Worm (Caenorhabditis elegans) whole organism, L4 larva: ENCODE results near the gene stau-1.

ENCODE experiments used
- F10B5.3 ChIP-seq: sonication (generic microtip); optimal IDR thresholded peaks from 2 replicates; lab custom pipeline; 2016; ENCODE audit warnings: mild to moderate bottlenecking, missing genetic modification characterization, missing compliant biosample characterization
- F26F4.8 ChIP-seq: fragments of 200-800 bp; sonication (Bioruptor generic); conservative IDR thresholded peaks from 2 replicates; pipeline ENCODE4 v1.3.6; 2022; ENCODE audit warnings: missing genetic modification characterization, missing compliant biosample characterization
- F37D6.2 ChIP-seq: sonication (generic microtip); optimal IDR thresholded peaks from 2 replicates; lab custom pipeline; 2016; ENCODE audit warnings: mild to moderate bottlenecking, missing genetic modification characterization, missing compliant biosample characterization
- F44E2.7 ChIP-seq: fragments of 200-800 bp; sonication (Bioruptor generic); IDR thresholded peaks from 2 replicates; pipeline ENCODE4 v2.1.2; 2022; ENCODE audit warnings: missing genetic modification characterization, missing compliant biosample characterization
- F49E8.2 ChIP-seq: sonication (generic microtip); optimal IDR thresholded peaks from 2 replicates; lab custom pipeline; 2016; ENCODE audit warnings: missing compliant biosample characterization, mild to moderate bottlenecking, missing genetic modification characterization, borderline replicate concordance
- T26A8.4 ChIP-seq: fragments of 200-800 bp; sonication (Bioruptor generic); IDR thresholded peaks from 2 replicates; pipeline ENCODE4 v1.3.6; 2022; ENCODE audit warnings: missing genetic modification characterization, missing compliant biosample characterization
- Y48G9A.11 ChIP-seq: fragments of 200-800 bp; sonication (Bioruptor generic); IDR thresholded peaks from 2 replicates; pipeline ENCODE4 v1.3.6; 2022; ENCODE audit warnings: missing genetic modification reagents, missing genetic modification characterization, missing compliant biosample characterization
- Y5F2A.4 ChIP-seq: fragments of 200-800 bp; sonication (Bioruptor generic); optimal IDR thresholded peaks from 2 replicates; lab custom pipeline; 2018; ENCODE audit warnings: mild to moderate bottlenecking, missing genetic modification characterization, missing compliant biosample characterization
- ZK337.2 ChIP-seq: fragments of 200-800 bp; sonication (Bioruptor generic); IDR thresholded peaks from 2 replicates; pipeline ENCODE4 v1.3.6; 2022; ENCODE audit warnings: missing genetic modification reagents, missing genetic modification characterization, missing compliant biosample characterization
- aha-1 ChIP-seq: fragments of 150-350 bp; peaks from one replicate; lab custom pipeline; 2014; ENCODE audit warnings: missing biosample characterization, missing genetic modification characterization
- ceh-20 ChIP-seq: fragments of 200-800 bp; sonication (Bioruptor generic); IDR thresholded peaks from 2 replicates; pipeline ENCODE4 v1.3.6; 2022; ENCODE audit warnings: missing genetic modification reagents, missing genetic modification characterization, missing compliant biosample characterization
- ceh-28 ChIP-seq: fragments of 150-350 bp; optimal IDR thresholded peaks from 2 replicates; lab custom pipeline; 2014; ENCODE audit warnings: missing biosample characterization, missing genetic modification reagents, missing genetic modification characterization
- ceh-32 ChIP-seq: sonication (generic microtip); optimal IDR thresholded peaks from 2 replicates; lab custom pipeline; 2016; ENCODE audit warnings: mild to moderate bottlenecking, missing genetic modification characterization, missing compliant biosample characterization; ENCODE audit not compliant: poor library complexity
- ceh-62 ChIP-seq: sonication (generic microtip); optimal IDR thresholded peaks from 2 replicates; lab custom pipeline; 2017; ENCODE audit warnings: missing biosample characterization, missing genetic modification characterization
- ceh-82 ChIP-seq: sonication (generic microtip); optimal IDR thresholded peaks from 2 replicates; lab custom pipeline; 2017; ENCODE audit warnings: missing biosample characterization, missing genetic modification characterization
- cey-2 ChIP-seq: sonication (generic microtip); optimal IDR thresholded peaks from 3 replicates; lab custom pipeline; 2017; ENCODE audit warnings: missing genetic modification characterization, mild to moderate bottlenecking, missing compliant biosample characterization, antibody characterized with exemption, borderline replicate concordance; ENCODE audit not compliant: insufficient read depth
- dmd-6 ChIP-seq: fragments of 200-800 bp; sonication (Bioruptor generic); IDR thresholded peaks from 2 replicates; pipeline ENCODE4 v1.3.6; 2022; ENCODE audit warnings: missing genetic modification reagents, missing genetic modification characterization, missing compliant biosample characterization
- dmd-9 ChIP-seq: fragments of 200-800 bp; sonication (Bioruptor generic); IDR thresholded peaks from 2 replicates; pipeline ENCODE4 v1.3.6; 2022; ENCODE audit warnings: missing genetic modification reagents, missing genetic modification characterization, missing compliant biosample characterization
- dpl-1 ChIP-seq: fragments of 150-350 bp; optimal IDR thresholded peaks from 2 replicates; lab custom pipeline; 2014; ENCODE audit warnings: missing biosample characterization, missing genetic modification reagents, missing genetic modification characterization
- duxl-1 ChIP-seq: sonication (generic microtip); optimal IDR thresholded peaks from 2 replicates; lab custom pipeline; 2016; ENCODE audit warnings: mild to moderate bottlenecking, missing genetic modification characterization, moderate library complexity, missing compliant biosample characterization; ENCODE audit not compliant: poor library complexity
- dve-1 ChIP-seq: sonication (generic microtip); optimal IDR thresholded peaks from 2 replicates; lab custom pipeline; 2017; ENCODE audit warnings: antibody characterized with exemption, mild to moderate bottlenecking, missing genetic modification characterization, missing compliant biosample characterization; ENCODE audit not compliant: insufficient read depth
- egl-43 ChIP-seq: fragments of 200-800 bp; sonication (Bioruptor generic); IDR thresholded peaks from 2 replicates; pipeline ENCODE4 v1.3.6; 2022; ENCODE audit warnings: missing genetic modification reagents, missing genetic modification characterization, missing compliant biosample characterization
- fos-1 ChIP-seq: fragments of 150-350 bp; optimal IDR thresholded peaks from 2 replicates; lab custom pipeline; 2014; ENCODE audit warnings: missing biosample characterization, missing genetic modification characterization
- gei-8 ChIP-seq: fragments of 200-800 bp; sonication (Bioruptor generic); optimal IDR thresholded peaks from 2 replicates; lab custom pipeline; 2018; ENCODE audit warnings: mild to moderate bottlenecking, missing genetic modification characterization, missing compliant biosample characterization
- hif-1 ChIP-seq, 2 experiments: sonication (generic microtip); optimal IDR thresholded peaks; 2 replicates each; lab custom pipeline; 2016 to 2017; ENCODE audit warnings: missing compliant biosample characterization in 2 of 2, missing genetic modification characterization in 2 of 2, missing genetic modification reagents in 2 of 2, missing genotype in 2 of 2, mild to moderate bottlenecking in 1 of 2
- hlh-11 ChIP-seq: fragments of 200-800 bp; sonication (Bioruptor generic); optimal IDR thresholded peaks from 2 replicates; lab custom pipeline; 2018; ENCODE audit warnings: mild to moderate bottlenecking, missing genetic modification characterization, missing compliant biosample characterization
- hmg-1.1 ChIP-seq: fragments of 200-800 bp; sonication (Bioruptor generic); IDR thresholded peaks from 2 replicates; pipeline ENCODE4 v1.3.6; 2022; ENCODE audit warnings: missing genetic modification reagents, missing genetic modification characterization, missing compliant biosample characterization
- jun-1 ChIP-seq: fragments of 150-350 bp; optimal IDR thresholded peaks from 2 replicates; lab custom pipeline; 2014; ENCODE audit warnings: missing biosample characterization, missing genetic modification reagents, missing genetic modification characterization
- lin-15B ChIP-seq: fragments of 150-350 bp; sonication (generic microtip); optimal IDR thresholded peaks from 3 replicates; lab custom pipeline; 2014; ENCODE audit warnings: missing biosample characterization, missing genetic modification characterization
- lin-39 ChIP-seq: fragments of 150-350 bp; optimal IDR thresholded peaks from 2 replicates; lab custom pipeline; 2014; ENCODE audit warnings: missing biosample characterization, missing genetic modification reagents, missing genetic modification characterization
- lsy-2 ChIP-seq, 2 experiments: fragments of 150-350 bp in 1 of 2; sonication (generic microtip) in 1 of 2; optimal IDR thresholded peaks; 2 replicates each; lab custom pipeline; 2014 to 2017; ENCODE audit warnings: missing biosample characterization in 2 of 2, missing genetic modification characterization in 2 of 2
- madf-9 ChIP-seq: fragments of 200-800 bp; sonication (Bioruptor generic); conservative IDR thresholded peaks from 2 replicates; pipeline ENCODE4 v1.3.6; 2022; ENCODE audit warnings: missing genetic modification reagents, missing genetic modification characterization, missing compliant biosample characterization
- mdt-29 ChIP-seq: fragments of 200-800 bp; sonication (Bioruptor generic); IDR thresholded peaks from 2 replicates; pipeline ENCODE4 v1.3.6; 2022; ENCODE audit warnings: missing genetic modification reagents, missing genetic modification characterization, missing compliant biosample characterization
- mes-2 ChIP-seq: sonication (generic microtip); optimal IDR thresholded peaks from 2 replicates; lab custom pipeline; 2016; ENCODE audit warnings: missing genotype, mild to moderate bottlenecking, missing genetic modification characterization, missing compliant biosample characterization; ENCODE audit not compliant: poor library complexity, severe bottlenecking
- mxl-3 ChIP-seq: fragments of 200-800 bp; sonication (Bioruptor generic); optimal IDR thresholded peaks from 2 replicates; lab custom pipeline; 2018; ENCODE audit warnings: mild to moderate bottlenecking, missing genetic modification characterization, missing compliant biosample characterization
- nhr-10 ChIP-seq: fragments of 150-350 bp; optimal IDR thresholded peaks from 2 replicates; lab custom pipeline; 2014; ENCODE audit warnings: missing biosample characterization, missing genetic modification characterization
- nhr-11 ChIP-seq: fragments of 150-350 bp; optimal IDR thresholded peaks from 2 replicates; lab custom pipeline; 2014; ENCODE audit warnings: missing biosample characterization, missing genetic modification characterization
- nhr-76 ChIP-seq: fragments of 150-350 bp; optimal IDR thresholded peaks from 2 replicates; lab custom pipeline; 2014; ENCODE audit warnings: missing biosample characterization, missing genetic modification characterization
- nhr-77 ChIP-seq: fragments of 150-350 bp; optimal IDR thresholded peaks from 2 replicates; lab custom pipeline; 2014; ENCODE audit warnings: missing biosample characterization, missing genetic modification characterization
- pha-4 ChIP-seq, 2 experiments: fragments of 150-350 bp in 1 of 2; fragments of 200-800 bp in 1 of 2; sonication (Bioruptor generic) in 1 of 2; IDR thresholded peaks in 1 of 2; optimal IDR thresholded peaks in 1 of 2; 2 replicates each; pipeline versions ENCODE4 v1.3.6 to Lab custom; 2014 to 2022; ENCODE audit warnings: missing genetic modification characterization in 2 of 2, missing genetic modification reagents in 2 of 2, missing biosample characterization in 1 of 2, missing compliant biosample characterization in 1 of 2
- php-3 ChIP-seq: fragments of 200-800 bp; sonication (Bioruptor generic); IDR thresholded peaks from 2 replicates; pipeline ENCODE4 v1.3.6; 2022; ENCODE audit warnings: missing genetic modification reagents, missing genetic modification characterization, missing compliant biosample characterization
- saeg-2 ChIP-seq: fragments of 200-800 bp; sonication (Bioruptor generic); IDR thresholded peaks from 2 replicates; pipeline ENCODE4 v1.3.6; 2022; ENCODE audit warnings: missing genetic modification reagents, missing genetic modification characterization, missing compliant biosample characterization
- sdz-12 ChIP-seq: fragments of 200-800 bp; sonication (Bioruptor generic); optimal IDR thresholded peaks from 2 replicates; lab custom pipeline; 2018; ENCODE audit warnings: mild to moderate bottlenecking, missing genetic modification characterization, missing compliant biosample characterization
- tag-97 ChIP-seq: fragments of 200-800 bp; sonication (Bioruptor generic); IDR thresholded peaks from 2 replicates; pipeline ENCODE4 v1.3.6; 2022; ENCODE audit warnings: missing genetic modification characterization, missing compliant biosample characterization
- unc-39 ChIP-seq: sonication (generic microtip); optimal IDR thresholded peaks from 2 replicates; lab custom pipeline; 2017; ENCODE audit warnings: missing biosample characterization, missing genetic modification characterization
- zfp-2 ChIP-seq: sonication (generic microtip); optimal IDR thresholded peaks from 2 replicates; lab custom pipeline; 2016; ENCODE audit warnings: mild to moderate bottlenecking, missing genetic modification characterization, missing compliant biosample characterization
- zip-11 ChIP-seq: fragments of 200-800 bp; sonication (Bioruptor generic); IDR thresholded peaks from 2 replicates; pipeline ENCODE4 v1.3.6; 2022; ENCODE audit warnings: missing genetic modification characterization, missing compliant biosample characterization
- zip-2 ChIP-seq: fragments of 150-350 bp; optimal IDR thresholded peaks from 2 replicates; lab custom pipeline; 2014; ENCODE audit warnings: missing biosample characterization, missing genetic modification characterization
- ztf-11 ChIP-seq: fragments of 150-350 bp; optimal IDR thresholded peaks from 2 replicates; lab custom pipeline; 2014; ENCODE audit warnings: missing biosample characterization, missing genetic modification characterization
- ztf-7 ChIP-seq: fragments of 150-350 bp; optimal IDR thresholded peaks from 2 replicates; lab custom pipeline; 2014; ENCODE audit warnings: missing biosample characterization, missing genetic modification characterization

Gene stau-1

ce11 chrX:1012385-1012866 is 22.7 kb downstream of the stau-1 start (continued):
- TF ChIP-seq lin-39 (tag; lab: Kevin White, UChicago) (no peak), sdz-12 (GFP tag; lab: Kevin White, UChicago) (peak; percentile 70), duxl-1 (tag; lab: Kevin White, UChicago) (no peak), mxl-3 (GFP tag; lab: Kevin White, UChicago) (no peak), fos-1 (no peak), F37D6.2 (tag; lab: Kevin White, UChicago) (no peak), mes-2 (peak; percentile 22), aha-1 (tag; lab: Kevin White, UChicago) (peak; percentile 40), pha-4 (GFP tag; IDR thresholded peaks at IDR 0.05; lab: Robert Waterston, UW) (peak; percentile 40; the same call in 1 of the 2 replicates), pha-4 (tag; optimal IDR thresholded peaks at IDR 0.05; lab: Kevin White, UChicago) (no peak), ceh-62 (tag; lab: Kevin White, UChicago) (no peak), unc-39 (tag; lab: Kevin White, UChicago) (no peak), php-3 (peak; percentile 55; the same call in 1 of the 2 replicates), nhr-77 (tag; lab: Kevin White, UChicago) (peak; percentile 52), lsy-2 (tag; optimal IDR thresholded peaks at IDR 0.05; lab: Kevin White, UChicago) (no peak), dve-1 (tag; lab: Kevin White, UChicago) (peak; percentile 66), Y48G9A.11 (GFP tag; lab: Robert Waterston, UW) (no peak), dmd-9 (GFP tag; lab: Robert Waterston, UW) (peak; percentile 45; the same call in 1 of the 2 replicates), F44E2.7 (no peak), saeg-2 (peak; percentile 58; the same call in 1 of the 2 replicates), lin-15B (tag; lab: Kevin White, UChicago) (no peak), madf-9 (GFP tag; lab: Robert Waterston, UW) (no peak), ceh-82 (tag; lab: Kevin White, UChicago) (no peak), ztf-11 (tag; lab: Kevin White, UChicago) (no peak), nhr-10 (tag; lab: Kevin White, UChicago) (no peak), ztf-7 (tag; lab: Kevin White, UChicago) (no peak), jun-1 (tag; lab: Kevin White, UChicago) (no peak), Y5F2A.4 (GFP tag; lab: Kevin White, UChicago) (peak; percentile 38), ZK337.2 (GFP tag; lab: Robert Waterston, UW) (no peak), dmd-6 (GFP tag; lab: Robert Waterston, UW) (peak; percentile 39; the same call in 1 of the 2 replicates), zfp-2 (tag; lab: Kevin White, UChicago) (no peak), nhr-76 (no peak), zip-11 (GFP tag; lab: Robert Waterston, UW) (no peak), mdt-29 (GFP tag; lab: Robert Waterston, UW) (0 out of 2 replicates have a peak, but pooled peaks have one; percentile 38), hlh-11 (tag; lab: Kevin White, UChicago) (peak; percentile 27), F10B5.3 (no peak), tag-97 (GFP tag; lab: Robert Waterston, UW) (no peak), F26F4.8 (GFP tag; lab: Robert Waterston, UW) (no peak), F49E8.2 (no peak), ceh-20 (GFP tag; lab: Robert Waterston, UW) (no peak), dpl-1 (GFP tag; lab: Kevin White, UChicago) (no peak), ceh-28 (tag; lab: Kevin White, UChicago) (no peak), nhr-11 (tag; lab: Kevin White, UChicago) (no peak), gei-8 (GFP tag; lab: Kevin White, UChicago) (peak; percentile 38), egl-43 (no peak), cey-2 (tag; lab: Kevin White, UChicago) (no peak), ceh-32 (tag; lab: Kevin White, UChicago) (no peak), zip-2 (tag; lab: Kevin White, UChicago) (no peak), T26A8.4 (GFP tag; lab: Robert Waterston, UW) (no peak; the same call in 1 of the 2 replicates), hif-1 (tag; optimal IDR thresholded peaks at IDR 0.05; lab: Kevin White, UChicago) (peak in 1 of 2 experiments; percentile 5), hmg-1.1 (GFP tag; lab: Robert Waterston, UW) (peak; percentile 15; the same call in 1 of the 2 replicates)
